Fruit fly (Drosophila melanogaster): Measurements from ENCODE around the gene Cnot4.

dm6 chr2L:10437317-10437716 is 40.8 kb downstream of the Cnot4 start, which contains the start of gene STUB1:
- TF ChIP-seq Sin3A (optimal IDR thresholded peaks at IDR 0.05) = no peak
- no peak for TF ChIP-seq Myc (optimal IDR thresholded peaks at IDR 0.05)
- TF ChIP-seq h (optimal IDR thresholded peaks at IDR 0.05) = no peak
- no peak for TF ChIP-seq ttk (optimal IDR thresholded peaks at IDR 0.05)
- no peak for TF ChIP-seq insv (optimal IDR thresholded peaks at IDR 0.05)
